Worm (Caenorhabditis elegans) whole organism, young adult: Measurements from ENCODE around the gene F09C6.14.

Source experiments
- ceh-40 ChIP-seq: fragments of 200-800 bp; sonication (Bioruptor generic); IDR thresholded peaks from 2 replicates; pipeline ENCODE4 v1.3.6; 2022; ENCODE audit warnings: missing genetic modification characterization, missing compliant biosample characterization
- lin-35 ChIP-seq, 3 experiments: fragments of 150-350 bp in 2 of 3; sonication (generic microtip) in 1 of 3; optimal IDR thresholded peaks; 2 replicates each; lab custom pipeline; 2014 to 2018; ENCODE audit warnings: missing biosample characterization in 3 of 3, missing genetic modification characterization in 3 of 3, missing genetic modification reagents in 3 of 3
- mcd-1 ChIP-seq: fragments of 200-800 bp; sonication (Bioruptor generic); IDR thresholded peaks from 2 replicates; pipeline ENCODE4 v1.3.6; 2022; ENCODE audit warnings: missing genetic modification reagents, missing genetic modification characterization, missing compliant biosample characterization
- zim-3 ChIP-seq: sonication (generic microtip); optimal IDR thresholded peaks from 2 replicates; lab custom pipeline; 2017; ENCODE audit warnings: mild to moderate bottlenecking, missing genetic modification characterization, moderate library complexity, missing compliant biosample characterization

DNA sequence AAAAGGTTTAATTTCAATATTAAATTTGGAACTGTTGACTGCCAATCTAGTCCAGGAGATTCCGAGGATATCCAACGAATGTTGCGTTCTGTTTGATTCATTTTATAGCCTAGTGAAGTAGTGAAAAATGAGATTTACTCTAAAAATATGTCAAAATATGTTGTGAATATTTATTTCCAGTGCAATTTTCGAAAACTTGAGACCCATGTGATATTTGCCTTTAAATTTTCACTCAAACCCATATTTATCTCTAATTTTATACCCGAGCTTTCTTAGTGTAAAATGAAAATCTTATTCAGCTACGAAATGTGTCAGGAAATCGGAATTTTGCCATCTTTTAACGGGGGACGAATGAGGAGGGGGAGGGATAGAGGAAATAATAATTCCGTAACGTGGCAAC is 29.1 kb downstream of the F09C6.14 start, which contains the start of gene F09C6.16:
- TF ChIP-seq lin-35 (GFP tag; optimal IDR thresholded peaks at IDR 0.05; lab: Kevin White, UChicago) (no peak), mcd-1 (GFP tag; lab: Robert Waterston, UW) (no peak), ceh-40 (GFP tag; lab: Robert Waterston, UW) (no peak), zim-3 (tag; lab: Kevin White, UChicago) (no peak)
